Worm (Caenorhabditis elegans) whole organism, mixed stage, embryonic: Measurements from ENCODE around the gene dct-6.

Experiments used
- M03D4.4 ChIP-seq: sonication (generic microtip); optimal IDR thresholded peaks from 2 replicates; lab custom pipeline; 2017; ENCODE audit warnings: mild to moderate bottlenecking, missing genetic modification characterization, missing compliant biosample characterization
- bed-3 ChIP-seq: fragments of 200-800 bp; sonication (Bioruptor generic); optimal IDR thresholded peaks from 3 replicates; lab custom pipeline; 2018; ENCODE audit warnings: mild to moderate bottlenecking, missing genetic modification characterization, moderate library complexity, missing compliant biosample characterization
- blmp-1 ChIP-seq: fragments of 150-350 bp; optimal IDR thresholded peaks from 2 replicates; lab custom pipeline; 2014; ENCODE audit warnings: missing biosample characterization, missing genetic modification characterization
- ceh-39 ChIP-seq: fragments of 150-350 bp; optimal IDR thresholded peaks from 2 replicates; lab custom pipeline; 2014; ENCODE audit warnings: missing biosample characterization, missing genetic modification characterization
- ceh-43 ChIP-seq: fragments of 200-800 bp; sonication (Bioruptor generic); optimal IDR thresholded peaks from 2 replicates; lab custom pipeline; 2018; ENCODE audit warnings: mild to moderate bottlenecking, missing genetic modification characterization, moderate library complexity, missing compliant biosample characterization
- ceh-83 ChIP-seq: fragments of 200-800 bp; sonication (Bioruptor generic); optimal IDR thresholded peaks from 2 replicates; lab custom pipeline; 2018; ENCODE audit warnings: mild to moderate bottlenecking, missing genetic modification characterization, missing compliant biosample characterization
- cnd-1 ChIP-seq: fragments of 200-800 bp; sonication (Bioruptor generic); optimal IDR thresholded peaks from 2 replicates; lab custom pipeline; 2018; ENCODE audit warnings: mild to moderate bottlenecking, missing genetic modification characterization, missing compliant biosample characterization
- drap-1 ChIP-seq: fragments of 200-800 bp; sonication (Bioruptor generic); optimal IDR thresholded peaks from 3 replicates; lab custom pipeline; 2018; ENCODE audit warnings: mild to moderate bottlenecking, missing genetic modification characterization, missing compliant biosample characterization
- elt-3 ChIP-seq: fragments of 150-350 bp; optimal IDR thresholded peaks from 2 replicates; lab custom pipeline; 2014; ENCODE audit warnings: missing biosample characterization, missing genetic modification characterization
- flh-1 ChIP-seq: fragments of 200-800 bp; sonication (Bioruptor generic); optimal IDR thresholded peaks from 2 replicates; lab custom pipeline; 2018; ENCODE audit warnings: mild to moderate bottlenecking, missing genetic modification characterization, moderate library complexity, missing compliant biosample characterization
- ham-2 ChIP-seq: fragments of 200-800 bp; sonication (Bioruptor generic); optimal IDR thresholded peaks from 2 replicates; lab custom pipeline; 2018; ENCODE audit warnings: mild to moderate bottlenecking, missing genetic modification characterization, missing compliant biosample characterization
- lin-13 ChIP-seq: fragments of 150-350 bp; optimal IDR thresholded peaks from 2 replicates; lab custom pipeline; 2014; ENCODE audit warnings: missing biosample characterization, missing genetic modification characterization
- lin-32 ChIP-seq: fragments of 200-800 bp; sonication (Bioruptor generic); optimal IDR thresholded peaks from 2 replicates; lab custom pipeline; 2018; ENCODE audit warnings: mild to moderate bottlenecking, missing genetic modification characterization, missing compliant biosample characterization
- lsy-2 ChIP-seq: fragments of 150-350 bp; optimal IDR thresholded peaks from 2 replicates; lab custom pipeline; 2014; ENCODE audit warnings: missing biosample characterization, missing genetic modification characterization
- mab-5 ChIP-seq: fragments of 150-350 bp; optimal IDR thresholded peaks from 2 replicates; lab custom pipeline; 2014; ENCODE audit warnings: missing biosample characterization, missing genetic modification characterization
- mep-1 ChIP-seq: fragments of 150-350 bp; optimal IDR thresholded peaks from 2 replicates; lab custom pipeline; 2017; ENCODE audit warnings: missing biosample characterization, missing genetic modification reagents, missing genetic modification characterization, inconsistent platforms
- mls-2 ChIP-seq: sonication (generic microtip); optimal IDR thresholded peaks from 2 replicates; lab custom pipeline; 2016; ENCODE audit warnings: mild to moderate bottlenecking, missing genetic modification characterization, moderate library complexity, missing compliant biosample characterization
- nhr-12 ChIP-seq: fragments of 150-350 bp; optimal IDR thresholded peaks from 2 replicates; lab custom pipeline; 2014; ENCODE audit warnings: missing biosample characterization, missing genetic modification characterization
- nhr-2 ChIP-seq: fragments of 150-350 bp; optimal IDR thresholded peaks from 2 replicates; lab custom pipeline; 2014; ENCODE audit warnings: missing biosample characterization, missing genetic modification characterization
- nhr-237 ChIP-seq: fragments of 150-350 bp; optimal IDR thresholded peaks from 2 replicates; lab custom pipeline; 2014; ENCODE audit warnings: missing biosample characterization, missing genetic modification characterization
- nhr-28 ChIP-seq: fragments of 150-350 bp; optimal IDR thresholded peaks from 2 replicates; lab custom pipeline; 2014; ENCODE audit warnings: missing biosample characterization, missing genetic modification characterization
- nhr-76 ChIP-seq: sonication (generic microtip); optimal IDR thresholded peaks from 2 replicates; lab custom pipeline; 2017; ENCODE audit warnings: missing biosample characterization, missing genetic modification characterization
- pha-4 ChIP-seq: fragments of 150-350 bp; optimal IDR thresholded peaks from 2 replicates; lab custom pipeline; 2018; ENCODE audit warnings: missing biosample characterization, missing genetic modification reagents, missing genetic modification characterization
- sem-2 ChIP-seq: fragments of 200-800 bp; sonication (Bioruptor generic); optimal IDR thresholded peaks from 2 replicates; lab custom pipeline; 2018; ENCODE audit warnings: mild to moderate bottlenecking, missing genetic modification characterization, missing compliant biosample characterization
- snpc-4 ChIP-seq: fragments of 150-350 bp; optimal IDR thresholded peaks from 2 replicates; lab custom pipeline; 2014; ENCODE audit warnings: missing biosample characterization, missing genetic modification characterization
- tbx-8 ChIP-seq: fragments of 200-800 bp; sonication (Bioruptor generic); optimal IDR thresholded peaks from 2 replicates; lab custom pipeline; 2018; ENCODE audit warnings: mild to moderate bottlenecking, missing genetic modification characterization, moderate library complexity, missing compliant biosample characterization
- unc-120 ChIP-seq: sonication (generic microtip); optimal IDR thresholded peaks from 2 replicates; lab custom pipeline; 2017; ENCODE audit warnings: missing genetic modification characterization, missing compliant biosample characterization; ENCODE audit not compliant: poor library complexity, severe bottlenecking
- unc-39 ChIP-seq: fragments of 150-350 bp; optimal IDR thresholded peaks from 2 replicates; lab custom pipeline; 2014; ENCODE audit warnings: missing biosample characterization, missing genetic modification characterization
- unc-62 ChIP-seq: fragments of 150-350 bp; optimal IDR thresholded peaks from 2 replicates; lab custom pipeline; 2014; ENCODE audit warnings: missing biosample characterization, missing genetic modification reagents, missing genetic modification characterization
- zip-8 ChIP-seq: fragments of 150-350 bp; optimal IDR thresholded peaks from 2 replicates; lab custom pipeline; 2014; ENCODE audit warnings: missing biosample characterization, missing genetic modification characterization
- ztf-11 ChIP-seq: fragments of 150-350 bp; optimal IDR thresholded peaks from 2 replicates; lab custom pipeline; 2014; ENCODE audit warnings: missing biosample characterization, missing genetic modification characterization

Gene dct-6

ce11 chrIII:5965839-5966463, at the start of gene dct-6:
TSS of gene dct-6 (plus strand) at chrIII:5966413.
- no peak for TF ChIP-seq nhr-28 (tag; lab: Kevin White, UChicago)
- no peak for TF ChIP-seq cnd-1 (tag; lab: Kevin White, UChicago)
- TF ChIP-seq ceh-83: no peak
- no peak for TF ChIP-seq blmp-1
- TF ChIP-seq unc-120 (tag; lab: Kevin White, UChicago): no peak
- no peak for TF ChIP-seq pha-4 (tag; lab: Kevin White, UChicago)
- TF ChIP-seq flh-1 (GFP tag; lab: Kevin White, UChicago): no peak
- TF ChIP-seq ztf-11 (tag; lab: Kevin White, UChicago): no peak
- TF ChIP-seq mab-5: no peak
- TF ChIP-seq ham-2 (GFP tag; lab: Kevin White, UChicago): no peak
- no peak for TF ChIP-seq ceh-39 (tag; lab: Kevin White, UChicago)
- no peak for TF ChIP-seq nhr-237 (tag; lab: Kevin White, UChicago)
- no peak for TF ChIP-seq nhr-2 (tag; lab: Kevin White, UChicago)

- TF ChIP-seq bed-3 (GFP tag; lab: Kevin White, UChicago): no peak
- no peak for TF ChIP-seq zip-8 (tag; lab: Kevin White, UChicago)
- no peak for TF ChIP-seq ham-2 (GFP tag; lab: Kevin White, UChicago)
- TF ChIP-seq tbx-8 (GFP tag; lab: Kevin White, UChicago): no peak
- TF ChIP-seq flh-1 (GFP tag; lab: Kevin White, UChicago): no peak
- TF ChIP-seq lin-13 (tag; lab: Kevin White, UChicago): no peak
- no peak for TF ChIP-seq nhr-237 (tag; lab: Kevin White, UChicago)
- no peak for TF ChIP-seq lin-32 (GFP tag; lab: Kevin White, UChicago)
- TF ChIP-seq sem-2: no peak
- no peak for TF ChIP-seq unc-39 (tag; lab: Kevin White, UChicago)
- TF ChIP-seq pha-4 (tag; lab: Kevin White, UChicago): no peak
- TF ChIP-seq mls-2 (tag; lab: Kevin White, UChicago): no peak
- no peak for TF ChIP-seq ceh-43 (GFP tag; lab: Kevin White, UChicago)
- TF ChIP-seq ztf-11 (tag; lab: Kevin White, UChicago): no peak
- no peak for TF ChIP-seq drap-1 (GFP tag; lab: Kevin White, UChicago)
- TF ChIP-seq blmp-1: no peak
- TF ChIP-seq ceh-39 (tag; lab: Kevin White, UChicago): no peak
- no peak for TF ChIP-seq nhr-12
- no peak for TF ChIP-seq mab-5
These were observed 48.8 kb upstream of the dct-6 start for ce11 chrIII:5917365-5917958.

- TF ChIP-seq bed-3 (GFP tag; lab: Kevin White, UChicago): no peak
- no peak for TF ChIP-seq nhr-76 (tag; lab: Kevin White, UChicago)
- no peak for TF ChIP-seq blmp-1
- no peak for TF ChIP-seq lsy-2 (tag; lab: Kevin White, UChicago)
- no peak for TF ChIP-seq nhr-237 (tag; lab: Kevin White, UChicago)
- TF ChIP-seq mab-5: no peak
- TF ChIP-seq zip-8 (tag; lab: Kevin White, UChicago): no peak
- no peak for TF ChIP-seq M03D4.4 (tag; lab: Kevin White, UChicago)
- no peak for TF ChIP-seq sem-2
- TF ChIP-seq pha-4 (tag; lab: Kevin White, UChicago): no peak
- TF ChIP-seq mep-1: no peak
- no peak for TF ChIP-seq snpc-4
- TF ChIP-seq drap-1 (GFP tag; lab: Kevin White, UChicago): no peak
- TF ChIP-seq nhr-2 (tag; lab: Kevin White, UChicago): no peak
- TF ChIP-seq ceh-39 (tag; lab: Kevin White, UChicago): no peak
These were observed 46.3 kb upstream of the dct-6 start, which contains the start of the genes tdo-2 and C28H8.2 for ce11 chrIII:5919799-5920387. TSS of gene tdo-2 (minus strand) at chrIII:5919955. TSS of gene C28H8.2 (plus strand) at chrIII:5920322.

DNA sequence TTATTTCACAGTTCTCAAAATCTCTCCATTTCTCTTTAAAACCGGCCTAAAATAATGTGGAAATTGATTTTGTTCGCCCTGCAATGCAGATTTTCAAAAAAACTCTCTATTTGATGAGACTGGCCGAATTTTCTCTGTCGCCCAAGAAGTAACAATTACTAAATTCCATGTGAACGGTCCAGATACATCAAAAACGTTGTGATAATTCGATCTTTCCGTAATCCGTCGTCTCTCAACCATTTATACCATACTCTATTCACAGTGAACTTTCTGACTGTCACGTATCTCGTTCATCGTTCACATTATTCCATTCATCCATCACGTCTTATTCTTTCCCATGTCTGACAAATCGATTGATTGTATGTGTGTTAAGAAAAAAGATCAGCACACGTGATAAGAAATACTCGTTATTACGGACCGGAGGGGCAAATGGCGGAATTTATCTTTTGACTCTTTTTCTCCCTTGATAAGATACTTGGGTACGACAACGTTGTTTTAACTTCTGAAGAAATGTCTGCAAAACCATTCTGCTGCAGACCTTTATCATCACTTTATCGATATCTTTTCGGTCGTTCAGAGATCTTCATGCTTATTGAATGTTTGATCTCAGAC, 45.0 kb upstream of the dct-6 start:
- TF ChIP-seq mep-1: no peak
- no peak for TF ChIP-seq ceh-39 (tag; lab: Kevin White, UChicago)
- TF ChIP-seq unc-62 (GFP tag; lab: Kevin White, UChicago): no peak
- TF ChIP-seq ceh-43 (GFP tag; lab: Kevin White, UChicago): no peak
- TF ChIP-seq blmp-1: no peak
- no peak for TF ChIP-seq cnd-1 (tag; lab: Kevin White, UChicago)
- no peak for TF ChIP-seq nhr-12
- no peak for TF ChIP-seq elt-3 (tag; lab: Kevin White, UChicago)
- no peak for TF ChIP-seq unc-39 (tag; lab: Kevin White, UChicago)
- no peak for TF ChIP-seq lin-32 (GFP tag; lab: Kevin White, UChicago)
- TF ChIP-seq drap-1 (GFP tag; lab: Kevin White, UChicago): no peak
- no peak for TF ChIP-seq nhr-28 (tag; lab: Kevin White, UChicago)
